Worm (Caenorhabditis elegans): ENCODE data around the gene T15B7.1.

The T15B7.1 gene

ce11 chrV:6879490-6879889 lies 37.0 kb downstream of the T15B7.1 start (continued):
- TF ChIP-seq ceh-44 (GFP tag; IDR thresholded peaks at IDR 0.05) = no peak
- TF ChIP-seq ztf-11 (tag; optimal IDR thresholded peaks at IDR 0.05) = no peak
- peak; percentile 34 to 63 for TF ChIP-seq lsy-2 (tag; optimal IDR thresholded peaks at IDR 0.05)
- no peak for TF ChIP-seq cey-2 (tag; optimal IDR thresholded peaks at IDR 0.05; ENCODE audit: borderline replicate concordance, insufficient read depth)
- TF ChIP-seq spr-1 (tag; optimal IDR thresholded peaks at IDR 0.05) = peak; percentile 60
- no peak; the same call in 1 of the 2 replicates for TF ChIP-seq pha-4 (GFP tag; IDR thresholded peaks at IDR 0.05)
- TF ChIP-seq pha-4 (tag; optimal IDR thresholded peaks at IDR 0.05) = no peak
- TF ChIP-seq vab-7 (GFP tag; IDR thresholded peaks at IDR 0.05) = no peak
- TF ChIP-seq ZK337.2 (GFP tag; IDR thresholded peaks at IDR 0.05) = no peak
- TF ChIP-seq mxl-3 (GFP tag; optimal IDR thresholded peaks at IDR 0.05) = peak; percentile 77
- no peak for TF ChIP-seq lin-1 (GFP tag; IDR thresholded peaks at IDR 0.05)
- peak; percentile 44 for TF ChIP-seq nhr-11 (tag; optimal IDR thresholded peaks at IDR 0.05)
- peak; percentile 8 for TF ChIP-seq zag-1 (tag; optimal IDR thresholded peaks at IDR 0.05)
- TF ChIP-seq set-16 (GFP tag; IDR thresholded peaks at IDR 0.05) = peak; percentile 93
- TF ChIP-seq spr-3 (GFP tag; optimal IDR thresholded peaks at IDR 0.05) = no peak
- TF ChIP-seq T26A8.4 (GFP tag; IDR thresholded peaks at IDR 0.05) = peak; percentile 38; the same call in 1 of the 2 replicates
- TF ChIP-seq ZK546.5 (tag; optimal IDR thresholded peaks at IDR 0.05) = no peak
- TF ChIP-seq dmd-9 (GFP tag; IDR thresholded peaks at IDR 0.05) = no peak
- no peak for TF ChIP-seq daf-19 (GFP tag; conservative IDR thresholded peaks at IDR 0.05)
- TF ChIP-seq zfp-2 (tag; optimal IDR thresholded peaks at IDR 0.05) = no peak
- no peak for TF ChIP-seq lin-38 (GFP tag; IDR thresholded peaks at IDR 0.05)
- peak; percentile 30 for TF ChIP-seq nhr-48 (tag; optimal IDR thresholded peaks at IDR 0.05)
- no peak for TF ChIP-seq zip-2 (tag; optimal IDR thresholded peaks at IDR 0.05)
- TF ChIP-seq rbr-2 (tag; optimal IDR thresholded peaks at IDR 0.05) = peak; percentile 89
- no peak for TF ChIP-seq duxl-1 (tag; optimal IDR thresholded peaks at IDR 0.05; ENCODE audit: poor library complexity)
- no peak for TF ChIP-seq ceh-82 (tag; optimal IDR thresholded peaks at IDR 0.05)
- 0 out of 2 replicates have a peak, but pooled peaks have one; percentile 3 for TF ChIP-seq madf-9 (GFP tag; conservative IDR thresholded peaks at IDR 0.05)
- TF ChIP-seq nhr-25 (tag; optimal IDR thresholded peaks at IDR 0.05; ENCODE audit: borderline replicate concordance, insufficient read depth) = peak; percentile 78
- TF ChIP-seq lin-29 (GFP tag; IDR thresholded peaks at IDR 0.05) = no peak
- TF ChIP-seq nhr-10 (tag; optimal IDR thresholded peaks at IDR 0.05) = no peak
- TF ChIP-seq R02D3.7 (tag; optimal IDR thresholded peaks at IDR 0.05) = no peak
- TF ChIP-seq ceh-32 (tag; optimal IDR thresholded peaks at IDR 0.05; ENCODE audit: poor library complexity) = no peak
- peak; percentile 40; the same call in 1 of the 2 replicates for TF ChIP-seq dmd-6 (GFP tag; IDR thresholded peaks at IDR 0.05)
- TF ChIP-seq dmd-8 (GFP tag; IDR thresholded peaks at IDR 0.05) = no peak
- TF ChIP-seq unc-62 (GFP tag; optimal IDR thresholded peaks at IDR 0.05 in 1 of 2) = peak in 1 of 2 experiments; percentile 100
- no peak for TF ChIP-seq unc-62 (tag; optimal IDR thresholded peaks at IDR 0.05)
- peak; percentile 48 to 53 for TF ChIP-seq mdl-1 (tag; optimal IDR thresholded peaks at IDR 0.05)
- no peak for TF ChIP-seq sdz-12 (GFP tag; optimal IDR thresholded peaks at IDR 0.05)
- TF ChIP-seq hlh-11 (tag; optimal IDR thresholded peaks at IDR 0.05) = peak; percentile 79
- no peak for TF ChIP-seq zip-11 (GFP tag; IDR thresholded peaks at IDR 0.05)
- TF ChIP-seq mep-1 (tag; optimal IDR thresholded peaks at IDR 0.05) = peak; percentile 80
- TF ChIP-seq saeg-2 (GFP tag; IDR thresholded peaks at IDR 0.05) = no peak
- TF ChIP-seq nhr-111 (GFP tag; optimal IDR thresholded peaks at IDR 0.05) = no peak
- no peak for TF ChIP-seq Y105C5A.15 (GFP tag; IDR thresholded peaks at IDR 0.05)
- TF ChIP-seq unc-39 (tag; optimal IDR thresholded peaks at IDR 0.05) = no peak
- TF ChIP-seq F37D6.2 (tag; optimal IDR thresholded peaks at IDR 0.05) = peak; percentile 69
- no peak for TF ChIP-seq lim-7 (GFP tag; IDR thresholded peaks at IDR 0.05)
- 0 out of 2 replicates have a peak, but pooled peaks have one; percentile 39 for TF ChIP-seq ceh-20 (GFP tag; IDR thresholded peaks at IDR 0.05)
- TF ChIP-seq tag-97 (GFP tag; IDR thresholded peaks at IDR 0.05) = no peak
- no peak for TF ChIP-seq Y75B8A.6 (GFP tag; IDR thresholded peaks at IDR 0.05)
- peak in 1 of 2 experiments; percentile 62 for TF ChIP-seq daf-16 (GFP tag; optimal IDR thresholded peaks at IDR 0.05)
- TF ChIP-seq daf-16 (tag; optimal IDR thresholded peaks at IDR 0.05) = no peak
